Worm (Caenorhabditis elegans): ENCODE measurements around the gene srh-209.

ce11 chrV:18425544-18425943 lies 20.9 kb upstream of the srh-209 start, which contains the start of gene ZK262.19:
- no peak for TF ChIP-seq flt-1 (GFP tag; IDR thresholded peaks at IDR 0.05)
- no peak for TF ChIP-seq cog-1 (tag; optimal IDR thresholded peaks at IDR 0.05)
- no peak for TF ChIP-seq med-1 (GFP tag; optimal IDR thresholded peaks at IDR 0.05; ENCODE audit: insufficient read depth)
